Worm (Caenorhabditis elegans) whole organism, young adult: Measurements from ENCODE around the gene F23D12.7.

Experiments
- B0261.1 ChIP-seq: sonication (generic microtip); optimal IDR thresholded peaks from 2 replicates; lab custom pipeline; 2016; ENCODE audit warnings: mild to moderate bottlenecking, missing genetic modification characterization, moderate library complexity, missing compliant biosample characterization
- C06A6.2 ChIP-seq: fragments of 200-800 bp; sonication (Bioruptor generic); conservative IDR thresholded peaks from 2 replicates; pipeline ENCODE4 v1.3.6; 2022; ENCODE audit warnings: missing genetic modification characterization, missing compliant biosample characterization
- F22D6.2 ChIP-seq: sonication (generic microtip); optimal IDR thresholded peaks from 2 replicates; lab custom pipeline; 2016; ENCODE audit warnings: mild to moderate bottlenecking, missing genetic modification characterization, missing compliant biosample characterization
- F37B4.10 ChIP-seq: fragments of 200-800 bp; sonication (Bioruptor generic); IDR thresholded peaks from 2 replicates; pipeline ENCODE4 v1.3.6; 2022; ENCODE audit warnings: missing genetic modification characterization, missing compliant biosample characterization
- Y53G8AR.9 ChIP-seq: fragments of 200-800 bp; sonication (Bioruptor generic); conservative IDR thresholded peaks from 2 replicates; pipeline ENCODE4 v1.3.6; 2022; ENCODE audit warnings: missing genetic modification reagents, missing genetic modification characterization, missing compliant biosample characterization
- Y56A3A.18 ChIP-seq: fragments of 200-800 bp; sonication (Bioruptor generic); IDR thresholded peaks from 2 replicates; pipeline ENCODE4 v1.3.6; 2022; ENCODE audit warnings: missing genetic modification reagents, missing genetic modification characterization, missing compliant biosample characterization
- ZK185.1 ChIP-seq: sonication (generic microtip); optimal IDR thresholded peaks from 2 replicates; lab custom pipeline; 2016; ENCODE audit warnings: mild to moderate bottlenecking, missing genetic modification characterization, missing compliant biosample characterization; ENCODE audit not compliant: poor library complexity, severe bottlenecking
- atf-7 ChIP-seq: sonication (generic microtip); optimal IDR thresholded peaks from 2 replicates; lab custom pipeline; 2017; ENCODE audit warnings: mild to moderate bottlenecking, missing genetic modification characterization, missing compliant biosample characterization
- attf-6 ChIP-seq: fragments of 200-800 bp; sonication (Bioruptor generic); IDR thresholded peaks from 2 replicates; pipeline ENCODE4 v1.3.6; 2022; ENCODE audit warnings: missing genetic modification reagents, missing genetic modification characterization, missing compliant biosample characterization
- bed-2 ChIP-seq: fragments of 200-800 bp; sonication (Bioruptor generic); IDR thresholded peaks from 2 replicates; pipeline ENCODE4 v1.3.6; 2022; ENCODE audit warnings: missing genetic modification reagents, missing genetic modification characterization, missing compliant biosample characterization
- cebp-2 ChIP-seq: fragments of 200-800 bp; sonication (Bioruptor generic); IDR thresholded peaks from 2 replicates; pipeline ENCODE4 v1.3.6; 2022; ENCODE audit warnings: missing genetic modification characterization, missing compliant biosample characterization
- ceh-91 ChIP-seq: fragments of 200-800 bp; sonication (Bioruptor generic); IDR thresholded peaks from 2 replicates; pipeline ENCODE4 v1.3.6; 2022; ENCODE audit warnings: missing genetic modification reagents, missing genetic modification characterization, missing compliant biosample characterization
- chd-7 ChIP-seq: sonication (generic microtip); optimal IDR thresholded peaks from 2 replicates; lab custom pipeline; 2016; ENCODE audit warnings: mild to moderate bottlenecking, missing genetic modification characterization, moderate library complexity, missing compliant biosample characterization
- die-1 ChIP-seq: sonication (generic microtip); optimal IDR thresholded peaks from 2 replicates; lab custom pipeline; 2016; ENCODE audit warnings: missing genotype, mild to moderate bottlenecking, missing genetic modification characterization, missing compliant biosample characterization
- efl-1 ChIP-seq: fragments of 150-350 bp; optimal IDR thresholded peaks from 2 replicates; lab custom pipeline; 2014; ENCODE audit warnings: missing biosample characterization, missing genetic modification reagents, missing genetic modification characterization
- ekl-4 ChIP-seq: fragments of 200-800 bp; sonication (Bioruptor generic); IDR thresholded peaks from 2 replicates; pipeline ENCODE4 v1.3.6; 2022; ENCODE audit warnings: missing genetic modification reagents, missing genetic modification characterization, missing compliant biosample characterization
- ets-4 ChIP-seq: fragments of 200-800 bp; sonication (Bioruptor generic); optimal IDR thresholded peaks from 2 replicates; lab custom pipeline; 2018; ENCODE audit warnings: mild to moderate bottlenecking, missing genetic modification characterization, missing compliant biosample characterization
- gei-17 ChIP-seq: fragments of 200-800 bp; sonication (Bioruptor generic); optimal IDR thresholded peaks from 2 replicates; lab custom pipeline; 2018; ENCODE audit warnings: mild to moderate bottlenecking, missing genetic modification characterization, missing compliant biosample characterization
- lin-54 ChIP-seq: fragments of 200-800 bp; sonication (Bioruptor generic); optimal IDR thresholded peaks from 2 replicates; lab custom pipeline; 2018; ENCODE audit warnings: mild to moderate bottlenecking, missing genetic modification characterization, missing compliant biosample characterization
- lsl-1 ChIP-seq: fragments of 200-800 bp; sonication (Bioruptor generic); optimal IDR thresholded peaks from 2 replicates; lab custom pipeline; 2018; ENCODE audit warnings: mild to moderate bottlenecking, missing genetic modification characterization, moderate library complexity, missing compliant biosample characterization
- madf-3 ChIP-seq: fragments of 200-800 bp; sonication (Bioruptor generic); IDR thresholded peaks from 2 replicates; pipeline ENCODE4 v1.3.6; 2022; ENCODE audit warnings: missing genetic modification reagents, missing genetic modification characterization, missing compliant biosample characterization
- madf-8 ChIP-seq: fragments of 200-800 bp; sonication (Bioruptor generic); conservative IDR thresholded peaks from 2 replicates; pipeline ENCODE4 v1.3.6; 2022; ENCODE audit warnings: missing genetic modification reagents, missing genetic modification characterization, missing compliant biosample characterization
- mes-4 ChIP-seq: sonication (generic microtip); optimal IDR thresholded peaks from 2 replicates; lab custom pipeline; 2016; ENCODE audit warnings: missing genotype, missing genetic modification characterization, missing compliant biosample characterization
- pbrm-1 ChIP-seq: fragments of 200-800 bp; sonication (Bioruptor generic); IDR thresholded peaks from 2 replicates; pipeline ENCODE4 v1.3.6; 2022; ENCODE audit warnings: missing genetic modification reagents, missing genetic modification characterization, missing compliant biosample characterization
- repo-1 ChIP-seq: sonication (generic microtip); optimal IDR thresholded peaks from 2 replicates; lab custom pipeline; 2017; ENCODE audit warnings: mild to moderate bottlenecking, missing genetic modification characterization, missing compliant biosample characterization
- snpc-4 ChIP-seq, 5 experiments: fragments of 150-350 bp in 1 of 5; sonication (generic microtip) in 4 of 5; optimal IDR thresholded peaks; 2 replicates each; lab custom pipeline; 2014 to 2018; ENCODE audit warnings: missing genetic modification characterization in 5 of 5, missing biosample characterization in 3 of 5, antibody characterized with exemption in 2 of 5, mild to moderate bottlenecking in 2 of 5, missing compliant biosample characterization in 2 of 5, missing genotype in 2 of 5, moderate library complexity in 2 of 5, missing genetic modification reagents in 1 of 5
- somi-1 ChIP-seq: fragments of 200-800 bp; sonication (Bioruptor generic); optimal IDR thresholded peaks from 2 replicates; lab custom pipeline; 2018; ENCODE audit warnings: mild to moderate bottlenecking, missing genetic modification characterization, missing compliant biosample characterization
- zim-3 ChIP-seq: sonication (generic microtip); optimal IDR thresholded peaks from 2 replicates; lab custom pipeline; 2017; ENCODE audit warnings: mild to moderate bottlenecking, missing genetic modification characterization, moderate library complexity, missing compliant biosample characterization
- ztf-18 ChIP-seq: sonication (generic microtip); optimal IDR thresholded peaks from 2 replicates; lab custom pipeline; 2016; ENCODE audit warnings: missing genotype, mild to moderate bottlenecking, missing genetic modification characterization, missing compliant biosample characterization

The F23D12.7 gene

ce11 chrX:14437806-14438205 lies 15.8 kb downstream of the F23D12.7 start (continued):
- TF ChIP-seq zim-3 (tag; lab: Kevin White, UChicago), result peak; percentile 68
- peak; percentile 70 for TF ChIP-seq pbrm-1 (GFP tag; lab: Robert Waterston, UW)

ce11 chrX:14435648-14436155 lies 17.9 kb downstream of the F23D12.7 start:
- TF ChIP-seq cebp-2 (GFP tag; lab: Robert Waterston, UW) (no peak), ztf-18 (tag; lab: Kevin White, UChicago) (peak; percentile 65)

ce11 chrX:14430436-14430835 lies 23.2 kb downstream of the F23D12.7 start:
- TF ChIP-seq ZK185.1 (tag; lab: Kevin White, UChicago), result no peak
- TF ChIP-seq somi-1 (GFP tag; lab: Kevin White, UChicago), result no peak
- TF ChIP-seq bed-2, result no peak
- TF ChIP-seq B0261.1 (tag; lab: Kevin White, UChicago), result no peak
- no peak for TF ChIP-seq efl-1 (GFP tag; lab: Kevin White, UChicago)
- no peak for TF ChIP-seq Y56A3A.18
- no peak for TF ChIP-seq F37B4.10 (GFP tag; lab: Robert Waterston, UW)
- no peak for TF ChIP-seq madf-8 (GFP tag; lab: Robert Waterston, UW)
- no peak for TF ChIP-seq gei-17
- TF ChIP-seq madf-3 (GFP tag; lab: Robert Waterston, UW), result no peak
- no peak for TF ChIP-seq chd-7 (tag; lab: Kevin White, UChicago)

- TF ChIP-seq attf-6 (GFP tag; lab: Robert Waterston, UW) (no peak), F22D6.2 (tag; lab: Kevin White, UChicago) (no peak)
- TF ChIP-seq, all 124 proteins: peak for 0
Observed at ce11 chrX:14428052-14428451, 25.6 kb downstream of the F23D12.7 start, which contains the start of gene F23D12.1. TSS of gene F23D12.1 (minus strand) at chrX:14428152.

- TF ChIP-seq repo-1 (no peak), ekl-4 (GFP tag; lab: Robert Waterston, UW) (no peak), Y53G8AR.9 (GFP tag; lab: Robert Waterston, UW) (no peak)
Observed at ce11 chrX:14424673-14425072, 29.0 kb downstream of the F23D12.7 start, which contains the start of gene F23D12.11. TSS of gene F23D12.11 (minus strand) at chrX:14424751.

DNA sequence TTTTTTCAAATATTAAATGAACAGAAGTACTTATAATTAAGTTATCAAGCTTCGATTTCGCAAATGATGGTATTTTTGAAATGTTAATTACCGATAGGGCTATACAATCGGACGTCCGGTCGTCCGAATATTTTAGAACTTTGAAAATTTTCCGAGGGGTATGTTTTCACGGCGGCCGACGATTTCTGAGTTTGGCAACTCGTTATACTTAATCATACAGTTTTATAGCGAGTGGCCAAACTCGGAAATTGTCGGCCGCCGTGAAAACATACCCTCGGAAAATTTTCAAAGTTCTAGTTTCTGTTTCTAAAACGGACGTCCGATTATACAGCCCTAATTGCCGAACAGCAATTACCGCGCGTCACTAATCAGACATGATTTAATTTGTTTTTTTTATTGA lies 29.4 kb downstream of the F23D12.7 start:
- TF ChIP-seq snpc-4 (GFP tag; optimal IDR thresholded peaks at IDR 0.05; lab: Kevin White, UChicago), result no peak
- peak in 3 of 4 experiments; percentile 40 to 89 (median 88) for TF ChIP-seq snpc-4 (tag; optimal IDR thresholded peaks at IDR 0.05; lab: Kevin White, UChicago)
- TF ChIP-seq mes-4 (tag; lab: Kevin White, UChicago), result no peak

DNA sequence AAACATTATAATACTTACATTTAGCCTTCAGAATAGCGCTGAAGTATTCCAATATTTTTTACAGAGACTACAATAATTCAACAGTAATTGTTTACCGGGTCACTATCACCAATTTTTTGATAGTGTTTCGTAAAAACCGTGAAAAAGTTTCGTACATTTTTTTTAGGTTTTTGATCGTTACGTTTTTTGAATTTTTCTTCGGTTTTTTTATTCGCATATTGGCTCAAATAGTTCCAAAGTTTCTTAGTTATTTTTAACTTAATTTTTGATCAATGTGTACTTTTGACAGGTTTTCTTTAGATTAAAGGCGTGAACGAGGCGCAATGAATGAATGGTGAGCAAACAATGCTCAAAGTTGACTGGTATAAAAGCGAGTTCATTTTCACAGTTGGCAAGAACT lies 30.5 kb downstream of the F23D12.7 start, which contains the start of gene fipr-3:
Gene fipr-3 (plus strand): TSS at position 301 of the 400 bp plus-strand sequence.
- TF ChIP-seq die-1 (tag; lab: Kevin White, UChicago) (no peak), ets-4 (GFP tag; lab: Kevin White, UChicago) (no peak), F37B4.10 (GFP tag; lab: Robert Waterston, UW) (no peak), atf-7 (no peak), bed-2 (no peak), lsl-1 (no peak), C06A6.2 (GFP tag; lab: Robert Waterston, UW) (no peak), ceh-91 (GFP tag; lab: Robert Waterston, UW) (no peak), madf-3 (GFP tag; lab: Robert Waterston, UW) (no peak), lin-54 (GFP tag; lab: Kevin White, UChicago) (no peak), snpc-4 (GFP tag; optimal IDR thresholded peaks at IDR 0.05; lab: Kevin White, UChicago) (no peak), snpc-4 (tag; optimal IDR thresholded peaks at IDR 0.05; lab: Kevin White, UChicago) (no peak), Y56A3A.18 (no peak), ekl-4 (GFP tag; lab: Robert Waterston, UW) (no peak)
